Worm (Caenorhabditis elegans) whole organism, L4 larva: ENCODE data around the gene F32D8.7.

ENCODE experiments used
- D1046.2 ChIP-seq: fragments of 200-800 bp; sonication (Bioruptor generic); IDR thresholded peaks from 2 replicates; pipeline ENCODE4 v1.3.6; 2022; ENCODE audit warnings: missing genetic modification characterization, missing compliant biosample characterization
- F10B5.3 ChIP-seq: sonication (generic microtip); optimal IDR thresholded peaks from 2 replicates; lab custom pipeline; 2016; ENCODE audit warnings: mild to moderate bottlenecking, missing genetic modification characterization, missing compliant biosample characterization
- F26F4.8 ChIP-seq: fragments of 200-800 bp; sonication (Bioruptor generic); conservative IDR thresholded peaks from 2 replicates; pipeline ENCODE4 v1.3.6; 2022; ENCODE audit warnings: missing genetic modification characterization, missing compliant biosample characterization
- F49E8.2 ChIP-seq: sonication (generic microtip); optimal IDR thresholded peaks from 2 replicates; lab custom pipeline; 2016; ENCODE audit warnings: missing compliant biosample characterization, mild to moderate bottlenecking, missing genetic modification characterization, borderline replicate concordance
- T26A8.4 ChIP-seq: fragments of 200-800 bp; sonication (Bioruptor generic); IDR thresholded peaks from 2 replicates; pipeline ENCODE4 v1.3.6; 2022; ENCODE audit warnings: missing genetic modification characterization, missing compliant biosample characterization
- Y48G9A.11 ChIP-seq: fragments of 200-800 bp; sonication (Bioruptor generic); IDR thresholded peaks from 2 replicates; pipeline ENCODE4 v1.3.6; 2022; ENCODE audit warnings: missing genetic modification reagents, missing genetic modification characterization, missing compliant biosample characterization
- aha-1 ChIP-seq: fragments of 150-350 bp; peaks from one replicate; lab custom pipeline; 2014; ENCODE audit warnings: missing biosample characterization, missing genetic modification characterization
- arid-1 ChIP-seq: fragments of 200-800 bp; sonication (Bioruptor generic); conservative IDR thresholded peaks from 2 replicates; pipeline ENCODE4 v1.3.6; 2022; ENCODE audit warnings: missing genetic modification reagents, missing genetic modification characterization, missing compliant biosample characterization
- attf-4 ChIP-seq: sonication (generic microtip); optimal IDR thresholded peaks from 3 replicates; lab custom pipeline; 2017; ENCODE audit warnings: missing biosample characterization, missing genetic modification characterization
- ceh-28 ChIP-seq: fragments of 150-350 bp; optimal IDR thresholded peaks from 2 replicates; lab custom pipeline; 2014; ENCODE audit warnings: missing biosample characterization, missing genetic modification reagents, missing genetic modification characterization
- ces-1 ChIP-seq: fragments of 150-350 bp; sonication (generic microtip); optimal IDR thresholded peaks from 4 replicates; lab custom pipeline; 2014; ENCODE audit warnings: missing biosample characterization, missing genetic modification reagents, missing genetic modification characterization
- cey-2 ChIP-seq: sonication (generic microtip); optimal IDR thresholded peaks from 3 replicates; lab custom pipeline; 2017; ENCODE audit warnings: missing genetic modification characterization, mild to moderate bottlenecking, missing compliant biosample characterization, antibody characterized with exemption, borderline replicate concordance; ENCODE audit not compliant: insufficient read depth
- ctbp-1 ChIP-seq: fragments of 200-800 bp; sonication (Bioruptor generic); IDR thresholded peaks from 2 replicates; pipeline ENCODE4 v1.3.6; 2022; ENCODE audit warnings: missing genetic modification reagents, missing genetic modification characterization, missing compliant biosample characterization
- daf-19 ChIP-seq: fragments of 200-800 bp; sonication (Bioruptor generic); conservative IDR thresholded peaks from 2 replicates; pipeline ENCODE4 v1.3.6; 2022; ENCODE audit warnings: missing genetic modification characterization, missing compliant biosample characterization
- dve-1 ChIP-seq: sonication (generic microtip); optimal IDR thresholded peaks from 2 replicates; lab custom pipeline; 2017; ENCODE audit warnings: antibody characterized with exemption, mild to moderate bottlenecking, missing genetic modification characterization, missing compliant biosample characterization; ENCODE audit not compliant: insufficient read depth
- egl-27 ChIP-seq: sonication (generic microtip); optimal IDR thresholded peaks from 3 replicates; lab custom pipeline; 2017; ENCODE audit warnings: missing biosample characterization, missing genetic modification reagents, missing genetic modification characterization
- egl-43 ChIP-seq: fragments of 200-800 bp; sonication (Bioruptor generic); IDR thresholded peaks from 2 replicates; pipeline ENCODE4 v1.3.6; 2022; ENCODE audit warnings: missing genetic modification reagents, missing genetic modification characterization, missing compliant biosample characterization
- fos-1 ChIP-seq: fragments of 150-350 bp; optimal IDR thresholded peaks from 2 replicates; lab custom pipeline; 2014; ENCODE audit warnings: missing biosample characterization, missing genetic modification characterization
- gei-8 ChIP-seq: fragments of 200-800 bp; sonication (Bioruptor generic); optimal IDR thresholded peaks from 2 replicates; lab custom pipeline; 2018; ENCODE audit warnings: mild to moderate bottlenecking, missing genetic modification characterization, missing compliant biosample characterization
- hlh-11 ChIP-seq: fragments of 200-800 bp; sonication (Bioruptor generic); optimal IDR thresholded peaks from 2 replicates; lab custom pipeline; 2018; ENCODE audit warnings: mild to moderate bottlenecking, missing genetic modification characterization, missing compliant biosample characterization
- hlh-30 ChIP-seq: sonication (generic microtip); optimal IDR thresholded peaks from 2 replicates; lab custom pipeline; 2017; ENCODE audit warnings: antibody characterized with exemption, mild to moderate bottlenecking, missing genetic modification characterization, missing compliant biosample characterization; ENCODE audit not compliant: insufficient read depth
- lin-39 ChIP-seq: fragments of 150-350 bp; optimal IDR thresholded peaks from 2 replicates; lab custom pipeline; 2014; ENCODE audit warnings: missing biosample characterization, missing genetic modification reagents, missing genetic modification characterization
- mdl-1 ChIP-seq, 2 experiments: fragments of 150-350 bp in 1 of 2; sonication (generic microtip) in 1 of 2; optimal IDR thresholded peaks; 2 replicates each; lab custom pipeline; 2014 to 2017; ENCODE audit warnings: missing biosample characterization in 2 of 2, missing genetic modification characterization in 2 of 2
- mes-2 ChIP-seq: sonication (generic microtip); optimal IDR thresholded peaks from 2 replicates; lab custom pipeline; 2016; ENCODE audit warnings: missing genotype, mild to moderate bottlenecking, missing genetic modification characterization, missing compliant biosample characterization; ENCODE audit not compliant: poor library complexity, severe bottlenecking
- mxl-3 ChIP-seq: fragments of 200-800 bp; sonication (Bioruptor generic); optimal IDR thresholded peaks from 2 replicates; lab custom pipeline; 2018; ENCODE audit warnings: mild to moderate bottlenecking, missing genetic modification characterization, missing compliant biosample characterization
- nhr-102 ChIP-seq: sonication (generic microtip); optimal IDR thresholded peaks from 2 replicates; lab custom pipeline; 2016; ENCODE audit warnings: mild to moderate bottlenecking, missing genetic modification characterization, moderate library complexity, missing compliant biosample characterization
- nhr-11 ChIP-seq: fragments of 150-350 bp; optimal IDR thresholded peaks from 2 replicates; lab custom pipeline; 2014; ENCODE audit warnings: missing biosample characterization, missing genetic modification characterization
- nhr-111 ChIP-seq: fragments of 200-800 bp; sonication (Bioruptor generic); optimal IDR thresholded peaks from 2 replicates; lab custom pipeline; 2018; ENCODE audit warnings: mild to moderate bottlenecking, missing genetic modification characterization, missing compliant biosample characterization
- nhr-28 ChIP-seq: fragments of 150-350 bp; optimal IDR thresholded peaks from 2 replicates; lab custom pipeline; 2014; ENCODE audit warnings: missing biosample characterization, missing genetic modification characterization
- nhr-41 ChIP-seq: fragments of 200-800 bp; sonication (Bioruptor generic); IDR thresholded peaks from 2 replicates; pipeline ENCODE4 v1.3.6; 2022; ENCODE audit warnings: missing genetic modification reagents, missing genetic modification characterization, missing compliant biosample characterization
- nhr-48 ChIP-seq: sonication (generic microtip); optimal IDR thresholded peaks from 2 replicates; lab custom pipeline; 2016; ENCODE audit warnings: mild to moderate bottlenecking, missing genetic modification characterization, missing compliant biosample characterization
- sdz-12 ChIP-seq: fragments of 200-800 bp; sonication (Bioruptor generic); optimal IDR thresholded peaks from 2 replicates; lab custom pipeline; 2018; ENCODE audit warnings: mild to moderate bottlenecking, missing genetic modification characterization, missing compliant biosample characterization
- spr-1 ChIP-seq: sonication (generic microtip); optimal IDR thresholded peaks from 2 replicates; lab custom pipeline; 2016; ENCODE audit warnings: mild to moderate bottlenecking, missing genetic modification characterization, missing compliant biosample characterization
- spr-3 ChIP-seq: fragments of 200-800 bp; sonication (Bioruptor generic); optimal IDR thresholded peaks from 2 replicates; lab custom pipeline; 2018; ENCODE audit warnings: mild to moderate bottlenecking, missing genetic modification characterization, missing compliant biosample characterization
- tag-97 ChIP-seq: fragments of 200-800 bp; sonication (Bioruptor generic); IDR thresholded peaks from 2 replicates; pipeline ENCODE4 v1.3.6; 2022; ENCODE audit warnings: missing genetic modification characterization, missing compliant biosample characterization
- tra-1 ChIP-seq: fragments of 200-800 bp; sonication (Bioruptor generic); IDR thresholded peaks from 2 replicates; pipeline ENCODE4 v1.3.6; 2022; ENCODE audit warnings: missing genetic modification reagents, missing genetic modification characterization, missing compliant biosample characterization
- unc-39 ChIP-seq: sonication (generic microtip); optimal IDR thresholded peaks from 2 replicates; lab custom pipeline; 2017; ENCODE audit warnings: missing biosample characterization, missing genetic modification characterization
- unc-62 ChIP-seq, 3 experiments: fragments of 150-350 bp in 1 of 3; sonication (generic microtip); optimal IDR thresholded peaks in 2 of 3; peaks in 1 of 3; 1 replicate in 1 of 3; 2 replicates in 2 of 3; lab custom pipeline; 2014 to 2017; ENCODE audit warnings: missing biosample characterization in 3 of 3, missing genetic modification characterization in 3 of 3, missing genetic modification reagents in 3 of 3, missing genotype in 1 of 3
- zip-11 ChIP-seq: fragments of 200-800 bp; sonication (Bioruptor generic); IDR thresholded peaks from 2 replicates; pipeline ENCODE4 v1.3.6; 2022; ENCODE audit warnings: missing genetic modification characterization, missing compliant biosample characterization
- zip-2 ChIP-seq: fragments of 150-350 bp; optimal IDR thresholded peaks from 2 replicates; lab custom pipeline; 2014; ENCODE audit warnings: missing biosample characterization, missing genetic modification characterization
- ztf-11 ChIP-seq: fragments of 150-350 bp; optimal IDR thresholded peaks from 2 replicates; lab custom pipeline; 2014; ENCODE audit warnings: missing biosample characterization, missing genetic modification characterization

The F32D8.7 gene

ce11 chrV:10880138-10880882, 17.9 kb upstream of the F32D8.7 start, which contains the start of gene F32D8.1:
Gene F32D8.1, plus strand, starts transcription at chrV:10880832.
- no peak for TF ChIP-seq lin-39 (tag; lab: Kevin White, UChicago)
- TF ChIP-seq ces-1 (GFP tag; lab: Kevin White, UChicago), result peak; percentile 49
- TF ChIP-seq ztf-11 (tag; lab: Kevin White, UChicago), result no peak
- TF ChIP-seq F26F4.8 (GFP tag; lab: Robert Waterston, UW), result no peak
- no peak for TF ChIP-seq attf-4 (tag; lab: Kevin White, UChicago)
- TF ChIP-seq, all 104 proteins: peak for 1

- no peak for TF ChIP-seq zip-2 (tag; lab: Kevin White, UChicago)
- TF ChIP-seq fos-1 (tag; lab: Kevin White, UChicago), result no peak
- TF ChIP-seq arid-1, result no peak
- TF ChIP-seq nhr-41 (GFP tag; lab: Robert Waterston, UW), result no peak
- no peak for TF ChIP-seq D1046.2 (GFP tag; lab: Robert Waterston, UW)
- no peak for TF ChIP-seq ctbp-1 (GFP tag; lab: Robert Waterston, UW)
- no peak for TF ChIP-seq nhr-11 (tag; lab: Kevin White, UChicago)
- no peak for TF ChIP-seq attf-4 (tag; lab: Kevin White, UChicago)
These were observed 14.8 kb upstream of the F32D8.7 start, which contains the start of gene F32D8.2 for ce11 chrV:10883478-10883877. Gene F32D8.2, plus strand, starts transcription at chrV:10883778.

ce11 chrV:10886405-10886887, 11.8 kb upstream of the F32D8.7 start, which contains the start of gene F32D8.3:
Gene F32D8.3, plus strand, starts transcription at chrV:10886837.
- peak in 1 of 2 experiments; percentile 67 for TF ChIP-seq unc-62 (GFP tag; optimal IDR thresholded peaks at IDR 0.05 in 1 of 2; lab: Kevin White, UChicago)
- no peak for TF ChIP-seq unc-62 (tag; optimal IDR thresholded peaks at IDR 0.05; lab: Kevin White, UChicago)
- peak; percentile 62 for TF ChIP-seq hlh-11 (tag; lab: Kevin White, UChicago)
- no peak for TF ChIP-seq sdz-12 (GFP tag; lab: Kevin White, UChicago)
- peak; percentile 89 for TF ChIP-seq aha-1
- no peak for TF ChIP-seq lin-39 (tag; lab: Kevin White, UChicago)
- peak in 1 of 2 experiments; percentile 52 for TF ChIP-seq mdl-1 (tag; optimal IDR thresholded peaks at IDR 0.05; lab: Kevin White, UChicago)
- no peak for TF ChIP-seq nhr-111 (GFP tag; lab: Kevin White, UChicago)
- TF ChIP-seq nhr-48 (tag; lab: Kevin White, UChicago), result no peak
- peak; percentile 33 for TF ChIP-seq nhr-28 (tag; lab: Kevin White, UChicago)
- peak; percentile 76 for TF ChIP-seq mxl-3
- TF ChIP-seq hlh-30 (tag; lab: Kevin White, UChicago), result peak; percentile 24
- TF ChIP-seq cey-2 (tag; lab: Kevin White, UChicago), result peak; percentile 62
- no peak for TF ChIP-seq daf-19 (GFP tag; lab: Robert Waterston, UW)
- no peak for TF ChIP-seq ces-1 (GFP tag; lab: Kevin White, UChicago)

ce11 chrV:10887564-10887963, 10.7 kb upstream of the F32D8.7 start:
- TF ChIP-seq daf-19 (GFP tag; lab: Robert Waterston, UW) (no peak), dve-1 (tag; lab: Kevin White, UChicago) (peak; percentile 54), zip-11 (GFP tag; lab: Robert Waterston, UW) (no peak), nhr-102 (tag; lab: Kevin White, UChicago) (peak; percentile 66), Y48G9A.11 (GFP tag; lab: Robert Waterston, UW) (no peak), gei-8 (GFP tag; lab: Kevin White, UChicago) (peak; percentile 61), F49E8.2 (tag; lab: Kevin White, UChicago) (no peak), ceh-28 (tag; lab: Kevin White, UChicago) (no peak), spr-1 (tag; lab: Kevin White, UChicago) (no peak), spr-3 (GFP tag; lab: Kevin White, UChicago) (peak; percentile 17), nhr-41 (GFP tag; lab: Robert Waterston, UW) (no peak), ces-1 (GFP tag; lab: Kevin White, UChicago) (no peak), tag-97 (no peak), tra-1 (GFP tag; lab: Robert Waterston, UW) (no peak), mes-2 (tag; lab: Kevin White, UChicago) (peak; percentile 42), attf-4 (tag; lab: Kevin White, UChicago) (no peak), F10B5.3 (tag; lab: Kevin White, UChicago) (no peak), D1046.2 (GFP tag; lab: Robert Waterston, UW) (0 out of 2 replicates have a peak, but pooled peaks have one; percentile 21), egl-43 (peak; percentile 74; the same call in 1 of the 2 replicates), unc-39 (tag; lab: Kevin White, UChicago) (no peak), hlh-11 (tag; lab: Kevin White, UChicago) (no peak), egl-27 (tag; lab: Kevin White, UChicago) (no peak), T26A8.4 (GFP tag; lab: Robert Waterston, UW) (peak; percentile 79)
